Worm (Caenorhabditis elegans) whole organism, late embryonic: Measurements from ENCODE around the gene unc-49.

ENCODE experiments used
- ahr-1 ChIP-seq: sonication (generic microtip); optimal IDR thresholded peaks from 2 replicates; lab custom pipeline; 2016; ENCODE audit warnings: missing genetic modification characterization, missing compliant biosample characterization
- ama-1 ChIP-seq: fragments of 150-350 bp; optimal IDR thresholded peaks from 2 replicates; lab custom pipeline; 2014
- ceh-22 ChIP-seq: sonication (generic microtip); optimal IDR thresholded peaks from 2 replicates; lab custom pipeline; 2017; ENCODE audit warnings: missing biosample characterization, missing genetic modification characterization
- che-1 ChIP-seq: sonication (generic microtip); optimal IDR thresholded peaks from 2 replicates; lab custom pipeline; 2016; ENCODE audit warnings: mild to moderate bottlenecking, missing genetic modification characterization, missing compliant biosample characterization
- hlh-30 ChIP-seq: sonication (generic microtip); optimal IDR thresholded peaks from 2 replicates; lab custom pipeline; 2017; ENCODE audit warnings: antibody characterized with exemption, missing genetic modification characterization, missing compliant biosample characterization; ENCODE audit not compliant: insufficient read depth
- nhr-11 ChIP-seq: fragments of 150-350 bp; optimal IDR thresholded peaks from 2 replicates; lab custom pipeline; 2014; ENCODE audit warnings: missing biosample characterization, missing genetic modification characterization
- tbx-2 ChIP-seq: sonication (generic microtip); optimal IDR thresholded peaks from 2 replicates; lab custom pipeline; 2016; ENCODE audit warnings: missing genetic modification characterization, missing compliant biosample characterization
- ttx-3 ChIP-seq: sonication (generic microtip); optimal IDR thresholded peaks from 2 replicates; lab custom pipeline; 2016; ENCODE audit warnings: missing genetic modification reagents, missing genetic modification characterization, missing compliant biosample characterization

DNA sequence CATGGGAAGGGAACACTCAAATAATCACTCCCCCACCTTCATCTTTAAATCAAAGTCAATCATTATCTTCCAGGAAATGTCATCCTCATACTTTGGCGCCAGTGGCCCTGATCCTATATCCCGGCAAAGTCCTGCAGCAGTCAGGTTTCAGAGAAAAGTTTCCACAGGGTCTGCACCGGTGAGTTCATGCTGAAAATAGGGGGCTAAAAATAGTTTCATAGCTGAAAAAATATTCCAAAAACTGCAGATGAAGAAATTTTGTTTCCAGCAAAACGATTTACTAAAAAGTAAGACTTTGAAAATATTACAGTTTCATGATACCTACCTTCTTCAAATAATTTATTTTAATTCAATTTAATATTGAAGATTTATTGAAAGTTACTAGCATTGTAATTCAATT is 32.5 kb upstream of the unc-49 start, which contains the start of gene ptr-25:
- TF ChIP-seq ama-1 (no peak), tbx-2 (tag; lab: Kevin White, UChicago) (no peak), ahr-1 (tag; lab: Kevin White, UChicago) (no peak), che-1 (no peak), nhr-11 (tag; lab: Kevin White, UChicago) (no peak), ttx-3 (tag; lab: Kevin White, UChicago) (no peak), hlh-30 (no peak), ceh-22 (tag; lab: Kevin White, UChicago) (no peak)
